Worm (Caenorhabditis elegans) whole organism, L3 larva: ENCODE measurements around the gene cyp-33C9.

Experiments used
- R02D3.7 ChIP-seq: fragments of 150-350 bp; optimal IDR thresholded peaks from 2 replicates; lab custom pipeline; 2014; ENCODE audit warnings: missing biosample characterization, missing genetic modification characterization
- ZK546.5 ChIP-seq: sonication (generic microtip); optimal IDR thresholded peaks from 2 replicates; lab custom pipeline; 2017; ENCODE audit warnings: missing biosample characterization, missing genetic modification characterization
- ceh-82 ChIP-seq: fragments of 150-350 bp; optimal IDR thresholded peaks from 2 replicates; lab custom pipeline; 2014; ENCODE audit warnings: missing biosample characterization, missing genetic modification characterization
- egl-27 ChIP-seq: sonication (generic microtip); optimal IDR thresholded peaks from 4 replicates; lab custom pipeline; 2017; ENCODE audit warnings: missing biosample characterization, missing genetic modification reagents, missing genetic modification characterization
- elt-3 ChIP-seq, 3 experiments: fragments of 150-350 bp in 1 of 3; sonication (generic microtip) in 2 of 3; optimal IDR thresholded peaks; 2 replicates in 2 of 3; 4 replicates in 1 of 3; lab custom pipeline; 2014 to 2017; ENCODE audit warnings: missing biosample characterization in 3 of 3, missing genetic modification characterization in 3 of 3
- fkh-2 ChIP-seq: fragments of 150-350 bp; optimal IDR thresholded peaks from 2 replicates; lab custom pipeline; 2014; ENCODE audit warnings: missing biosample characterization, missing genetic modification reagents, missing genetic modification characterization
- jun-1 ChIP-seq: fragments of 150-350 bp; optimal IDR thresholded peaks from 2 replicates; lab custom pipeline; 2014; ENCODE audit warnings: missing biosample characterization, missing genetic modification reagents, missing genetic modification characterization
- nhr-25 ChIP-seq: sonication (generic microtip); optimal IDR thresholded peaks from 2 replicates; lab custom pipeline; 2017; ENCODE audit warnings: missing biosample characterization, missing genetic modification characterization
- unc-62 ChIP-seq: fragments of 150-350 bp; sonication (generic microtip); optimal IDR thresholded peaks from 4 replicates; lab custom pipeline; 2014; ENCODE audit warnings: missing biosample characterization, missing genetic modification reagents, missing genetic modification characterization
- zag-1 ChIP-seq: fragments of 150-350 bp; optimal IDR thresholded peaks from 2 replicates; lab custom pipeline; 2014; ENCODE audit warnings: missing biosample characterization, missing genetic modification characterization
- ztf-11 ChIP-seq: fragments of 150-350 bp; optimal IDR thresholded peaks from 2 replicates; lab custom pipeline; 2014; ENCODE audit warnings: missing biosample characterization, missing genetic modification characterization

DNA sequence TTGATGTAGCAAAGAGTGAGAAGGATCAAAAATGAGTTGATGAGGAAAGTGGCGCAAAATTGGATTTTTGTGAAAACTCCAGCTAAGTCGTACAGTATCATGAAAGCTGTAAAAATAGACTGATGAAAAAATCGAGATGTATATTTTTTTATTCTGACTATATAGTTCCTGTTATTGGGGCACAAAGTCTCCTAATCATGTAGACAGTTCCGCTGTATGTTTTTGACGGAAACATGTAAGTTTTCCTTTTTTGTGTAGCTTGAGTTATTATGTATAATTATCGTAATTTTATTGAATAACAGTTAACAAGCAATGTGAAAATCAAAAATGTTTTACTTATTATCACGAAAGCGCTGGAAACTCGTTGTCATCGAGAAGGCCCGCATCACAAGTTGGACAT, 13.1 kb upstream of the cyp-33C9 start, which contains the start of gene str-68:
- no peak for TF ChIP-seq unc-62 (GFP tag; lab: Kevin White, UChicago)
- TF ChIP-seq elt-3 (tag; optimal IDR thresholded peaks at IDR 0.05; lab: Kevin White, UChicago) = no peak
- TF ChIP-seq fkh-2 (tag; lab: Kevin White, UChicago) = no peak
- TF ChIP-seq nhr-25 (tag; lab: Kevin White, UChicago) = no peak
- no peak for TF ChIP-seq ztf-11 (tag; lab: Kevin White, UChicago)
- no peak for TF ChIP-seq R02D3.7 (tag; lab: Kevin White, UChicago)
- TF ChIP-seq ceh-82 (tag; lab: Kevin White, UChicago) = no peak
- TF ChIP-seq ZK546.5 (tag; lab: Kevin White, UChicago) = no peak
- TF ChIP-seq egl-27 = no peak
- no peak for TF ChIP-seq zag-1 (tag; lab: Kevin White, UChicago)
- TF ChIP-seq jun-1 (tag; lab: Kevin White, UChicago) = no peak
